Worm (Caenorhabditis elegans) whole organism, L3 larva: ENCODE measurements around the gene fbxb-57.

Source experiments
- R02D3.7 ChIP-seq: fragments of 150-350 bp; optimal IDR thresholded peaks from 2 replicates; lab custom pipeline; 2014; ENCODE audit warnings: missing biosample characterization, missing genetic modification characterization
- ZK546.5 ChIP-seq: sonication (generic microtip); optimal IDR thresholded peaks from 2 replicates; lab custom pipeline; 2017; ENCODE audit warnings: missing biosample characterization, missing genetic modification characterization
- aly-2 ChIP-seq: fragments of 150-350 bp; optimal IDR thresholded peaks from 2 replicates; lab custom pipeline; 2014; ENCODE audit warnings: missing biosample characterization, missing genetic modification characterization
- ceh-16 ChIP-seq: sonication (generic microtip); optimal IDR thresholded peaks from 2 replicates; lab custom pipeline; 2017; ENCODE audit warnings: missing biosample characterization, missing genetic modification characterization
- ceh-28 ChIP-seq: fragments of 150-350 bp; optimal IDR thresholded peaks from 2 replicates; lab custom pipeline; 2014; ENCODE audit warnings: missing biosample characterization, missing genetic modification reagents, missing genetic modification characterization
- ceh-9 ChIP-seq: sonication (generic microtip); optimal IDR thresholded peaks from 2 replicates; lab custom pipeline; 2018; ENCODE audit warnings: missing biosample characterization, missing genetic modification characterization
- daf-12 ChIP-seq: fragments of 150-350 bp; optimal IDR thresholded peaks from 2 replicates; lab custom pipeline; 2014; ENCODE audit warnings: missing biosample characterization, missing genetic modification reagents, missing genetic modification characterization
- egl-27 ChIP-seq: sonication (generic microtip); optimal IDR thresholded peaks from 4 replicates; lab custom pipeline; 2017; ENCODE audit warnings: missing biosample characterization, missing genetic modification reagents, missing genetic modification characterization
- elt-1 ChIP-seq: fragments of 150-350 bp; optimal IDR thresholded peaks from 2 replicates; lab custom pipeline; 2014; ENCODE audit warnings: missing biosample characterization, missing genetic modification characterization
- elt-2 ChIP-seq: sonication (generic microtip); optimal IDR thresholded peaks from 2 replicates; lab custom pipeline; 2016; ENCODE audit warnings: missing genetic modification reagents, mild to moderate bottlenecking, missing genetic modification characterization, missing compliant biosample characterization
- elt-3 ChIP-seq, 3 experiments: fragments of 150-350 bp in 1 of 3; sonication (generic microtip) in 2 of 3; optimal IDR thresholded peaks; 2 replicates in 2 of 3; 4 replicates in 1 of 3; lab custom pipeline; 2014 to 2017; ENCODE audit warnings: missing biosample characterization in 3 of 3, missing genetic modification characterization in 3 of 3
- eor-1 ChIP-seq, 2 experiments: fragments of 150-350 bp; optimal IDR thresholded peaks; 2 replicates each; lab custom pipeline; 2014 to 2018; ENCODE audit warnings: missing biosample characterization in 2 of 2, missing genetic modification characterization in 2 of 2
- fkh-10 ChIP-seq: sonication (generic microtip); optimal IDR thresholded peaks from 2 replicates; lab custom pipeline; 2017; ENCODE audit warnings: missing biosample characterization, missing genetic modification reagents, missing genetic modification characterization
- fos-1 ChIP-seq: fragments of 150-350 bp; optimal IDR thresholded peaks from 2 replicates; lab custom pipeline; 2014; ENCODE audit warnings: missing biosample characterization, missing genetic modification characterization
- jun-1 ChIP-seq: fragments of 150-350 bp; optimal IDR thresholded peaks from 2 replicates; lab custom pipeline; 2014; ENCODE audit warnings: missing biosample characterization, missing genetic modification reagents, missing genetic modification characterization
- lin-15B ChIP-seq: fragments of 150-350 bp; optimal IDR thresholded peaks from 2 replicates; lab custom pipeline; 2014; ENCODE audit warnings: missing biosample characterization, missing genetic modification characterization
- mdl-1 ChIP-seq: fragments of 150-350 bp; optimal IDR thresholded peaks from 2 replicates; lab custom pipeline; 2014; ENCODE audit warnings: missing biosample characterization, missing genetic modification characterization
- nhr-11 ChIP-seq: fragments of 150-350 bp; optimal IDR thresholded peaks from 2 replicates; lab custom pipeline; 2014; ENCODE audit warnings: missing biosample characterization, missing genetic modification characterization
- nhr-12 ChIP-seq: fragments of 150-350 bp; optimal IDR thresholded peaks from 2 replicates; lab custom pipeline; 2014; ENCODE audit warnings: missing biosample characterization, missing genetic modification characterization
- nhr-23 ChIP-seq: fragments of 150-350 bp; optimal IDR thresholded peaks from 2 replicates; lab custom pipeline; 2014; ENCODE audit warnings: missing biosample characterization, missing genetic modification reagents, missing genetic modification characterization
- nhr-237 ChIP-seq: fragments of 150-350 bp; optimal IDR thresholded peaks from 2 replicates; lab custom pipeline; 2014; ENCODE audit warnings: missing biosample characterization, missing genetic modification characterization
- nhr-25 ChIP-seq: sonication (generic microtip); optimal IDR thresholded peaks from 2 replicates; lab custom pipeline; 2017; ENCODE audit warnings: missing biosample characterization, missing genetic modification characterization
- nhr-28 ChIP-seq: fragments of 150-350 bp; optimal IDR thresholded peaks from 2 replicates; lab custom pipeline; 2014; ENCODE audit warnings: missing biosample characterization, missing genetic modification characterization
- nhr-43 ChIP-seq: sonication (generic microtip); optimal IDR thresholded peaks from 2 replicates; lab custom pipeline; 2016; ENCODE audit warnings: mild to moderate bottlenecking, missing genetic modification characterization, missing compliant biosample characterization; ENCODE audit not compliant: poor library complexity, severe bottlenecking
- nhr-67 ChIP-seq: fragments of 150-350 bp; optimal IDR thresholded peaks from 2 replicates; lab custom pipeline; 2014; ENCODE audit warnings: missing biosample characterization, missing genetic modification characterization
- nhr-76 ChIP-seq: fragments of 150-350 bp; sonication (generic microtip); optimal IDR thresholded peaks from 5 replicates; lab custom pipeline; 2014; ENCODE audit warnings: missing biosample characterization, missing genetic modification characterization
- nhr-77 ChIP-seq: fragments of 150-350 bp; optimal IDR thresholded peaks from 2 replicates; lab custom pipeline; 2014; ENCODE audit warnings: missing biosample characterization, missing genetic modification characterization
- pha-4 ChIP-seq: fragments of 150-350 bp; optimal IDR thresholded peaks from 2 replicates; lab custom pipeline; 2014; ENCODE audit warnings: missing biosample characterization, missing genetic modification reagents, missing genetic modification characterization
- pqm-1 ChIP-seq: fragments of 150-350 bp; optimal IDR thresholded peaks from 2 replicates; lab custom pipeline; 2017; ENCODE audit warnings: missing biosample characterization, missing genetic modification characterization, inconsistent platforms
- sea-2 ChIP-seq: fragments of 150-350 bp; sonication (generic microtip); optimal IDR thresholded peaks from 4 replicates; lab custom pipeline; 2014; ENCODE audit warnings: missing biosample characterization, missing genetic modification reagents, missing genetic modification characterization
- skn-1 ChIP-seq: fragments of 150-350 bp; optimal IDR thresholded peaks from 2 replicates; lab custom pipeline; 2014; ENCODE audit warnings: missing biosample characterization, missing genetic modification characterization
- tbx-2 ChIP-seq: sonication (generic microtip); optimal IDR thresholded peaks from 2 replicates; lab custom pipeline; 2016; ENCODE audit warnings: mild to moderate bottlenecking, missing genetic modification characterization, missing compliant biosample characterization
- unc-39 ChIP-seq: sonication (generic microtip); optimal IDR thresholded peaks from 4 replicates; lab custom pipeline; 2017; ENCODE audit warnings: missing biosample characterization, missing genetic modification characterization
- unc-62 ChIP-seq: fragments of 150-350 bp; sonication (generic microtip); optimal IDR thresholded peaks from 4 replicates; lab custom pipeline; 2014; ENCODE audit warnings: missing biosample characterization, missing genetic modification reagents, missing genetic modification characterization
- zag-1 ChIP-seq: fragments of 150-350 bp; optimal IDR thresholded peaks from 2 replicates; lab custom pipeline; 2014; ENCODE audit warnings: missing biosample characterization, missing genetic modification characterization
- ztf-11 ChIP-seq: fragments of 150-350 bp; optimal IDR thresholded peaks from 2 replicates; lab custom pipeline; 2014; ENCODE audit warnings: missing biosample characterization, missing genetic modification characterization
- ztf-4 ChIP-seq: fragments of 150-350 bp; optimal IDR thresholded peaks from 2 replicates; lab custom pipeline; 2014; ENCODE audit warnings: missing biosample characterization, missing genetic modification characterization

Gene fbxb-57

DNA sequence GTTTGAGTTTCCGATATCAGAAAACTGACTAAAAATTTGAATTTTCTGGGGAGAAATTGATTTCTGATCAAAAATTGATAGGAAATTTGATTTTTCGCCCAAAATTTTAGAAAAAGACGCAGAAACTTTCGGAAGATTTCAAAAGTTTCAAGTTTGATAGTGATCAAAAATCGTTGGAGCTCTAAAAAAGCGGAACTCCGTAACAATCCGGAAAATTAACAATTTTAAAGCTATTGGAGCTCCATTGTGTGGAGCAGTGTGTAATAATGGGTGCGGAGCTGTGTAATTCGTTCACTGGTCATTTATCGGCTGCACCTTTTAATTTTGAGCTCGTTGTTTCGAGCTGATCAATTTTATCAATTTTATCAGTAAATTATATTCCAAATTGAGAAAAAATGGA is 35.0 kb upstream of the fbxb-57 start, which contains the start of gene F21D9.4:
Gene F21D9.4 (plus strand): TSS at position 301 of the 400 bp plus-strand sequence.
- no peak for TF ChIP-seq ZK546.5 (tag; lab: Kevin White, UChicago)
- TF ChIP-seq nhr-11, result no peak
- TF ChIP-seq nhr-43, result no peak
- TF ChIP-seq nhr-77, result no peak
- no peak for TF ChIP-seq lin-15B (tag; lab: Kevin White, UChicago)
- TF ChIP-seq unc-39 (tag; lab: Kevin White, UChicago), result no peak
- TF ChIP-seq unc-62 (GFP tag; lab: Kevin White, UChicago), result no peak
- no peak for TF ChIP-seq nhr-237 (tag; lab: Kevin White, UChicago)
- no peak for TF ChIP-seq ceh-16
- TF ChIP-seq fkh-10 (GFP tag; lab: Kevin White, UChicago), result no peak
- no peak for TF ChIP-seq ceh-9 (tag; lab: Kevin White, UChicago)
- no peak for TF ChIP-seq nhr-28 (tag; lab: Kevin White, UChicago)
- no peak for TF ChIP-seq aly-2
- TF ChIP-seq pqm-1 (tag; lab: Kevin White, UChicago), result no peak
- no peak for TF ChIP-seq nhr-23 (tag; lab: Kevin White, UChicago)

DNA sequence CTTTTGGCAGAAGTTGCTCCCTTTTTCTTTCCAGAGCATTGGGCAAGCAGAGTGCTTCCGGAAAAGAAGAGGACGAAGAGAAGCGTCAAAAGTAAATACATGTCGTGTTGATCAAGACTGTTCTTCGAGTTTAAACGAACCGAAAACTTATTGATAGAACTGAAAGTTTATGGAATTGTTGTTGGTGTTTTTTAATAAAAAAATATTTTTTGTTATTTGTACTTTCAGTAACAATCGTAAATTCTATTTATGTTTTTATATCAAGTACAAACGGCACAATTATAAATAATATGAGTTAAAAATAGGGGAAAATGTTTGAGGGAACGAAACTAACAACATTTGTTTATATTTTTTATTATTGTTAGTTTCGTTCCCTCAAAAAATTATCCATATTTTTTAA is 30.9 kb upstream of the fbxb-57 start, which contains the start of gene F21D9.3:
Gene F21D9.3 (minus strand): TSS at position 101 of the 400 bp plus-strand sequence.
- no peak for TF ChIP-seq ztf-11 (tag; lab: Kevin White, UChicago)
- no peak for TF ChIP-seq pha-4 (tag; lab: Kevin White, UChicago)
- TF ChIP-seq nhr-12 (tag; lab: Kevin White, UChicago), result no peak
- no peak for TF ChIP-seq pqm-1 (tag; lab: Kevin White, UChicago)
- no peak for TF ChIP-seq fos-1
- no peak for TF ChIP-seq nhr-23 (tag; lab: Kevin White, UChicago)
- no peak for TF ChIP-seq tbx-2 (tag; lab: Kevin White, UChicago)
- no peak for TF ChIP-seq eor-1 (tag; optimal IDR thresholded peaks at IDR 0.05; lab: Kevin White, UChicago)
- TF ChIP-seq fkh-10 (GFP tag; lab: Kevin White, UChicago), result no peak
- no peak for TF ChIP-seq nhr-67 (tag; lab: Kevin White, UChicago)
- no peak for TF ChIP-seq elt-3 (tag; optimal IDR thresholded peaks at IDR 0.05; lab: Kevin White, UChicago)
- no peak for TF ChIP-seq unc-62 (GFP tag; lab: Kevin White, UChicago)
- no peak for TF ChIP-seq nhr-25 (tag; lab: Kevin White, UChicago)
- TF ChIP-seq egl-27, result no peak
- TF ChIP-seq jun-1 (tag; lab: Kevin White, UChicago), result no peak

DNA sequence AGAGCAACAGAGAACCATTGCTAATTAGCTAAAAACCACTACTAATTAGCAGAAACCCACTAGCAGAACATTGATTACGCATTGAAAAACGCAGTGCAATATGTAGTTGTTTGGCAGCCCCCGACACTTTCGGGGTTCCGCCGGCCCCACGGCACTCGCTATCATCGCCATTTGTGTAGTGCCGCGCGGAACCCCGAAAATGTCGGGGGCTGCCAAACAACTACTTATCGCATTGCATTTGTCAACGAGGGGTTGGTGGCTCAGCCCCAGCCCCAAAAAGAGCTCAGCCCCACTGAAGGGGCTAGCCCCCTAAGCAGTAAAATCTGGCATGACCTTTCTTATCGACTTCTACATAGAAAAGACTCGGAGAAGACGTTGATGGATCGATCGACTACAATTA is 29.2 kb upstream of the fbxb-57 start:
- TF ChIP-seq pha-4 (tag; lab: Kevin White, UChicago), result no peak

DNA sequence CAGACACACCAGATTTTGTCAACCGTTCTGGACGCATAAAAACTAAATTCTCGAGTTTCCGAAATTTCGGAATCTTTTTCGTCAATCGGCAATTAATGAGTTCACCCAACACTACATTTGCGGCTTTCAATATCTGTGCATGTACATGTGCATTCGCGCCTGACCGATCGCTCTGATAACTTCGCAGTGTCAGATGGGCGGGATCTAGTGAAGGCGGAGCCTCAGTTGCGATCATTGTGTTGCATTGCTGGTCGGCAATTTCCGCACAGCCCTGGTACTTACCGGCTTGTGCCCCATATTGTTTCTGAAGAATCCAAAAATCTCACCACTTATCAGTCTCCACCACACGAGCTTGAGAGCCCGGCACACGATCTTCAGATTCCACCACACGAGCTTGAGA is 27.9 kb upstream of the fbxb-57 start:
- TF ChIP-seq R02D3.7 (tag; lab: Kevin White, UChicago) (no peak), nhr-11 (no peak), elt-3 (tag; optimal IDR thresholded peaks at IDR 0.05; lab: Kevin White, UChicago) (no peak), daf-12 (tag; lab: Kevin White, UChicago) (no peak), elt-2 (tag; lab: Kevin White, UChicago) (no peak), elt-1 (no peak), ceh-9 (tag; lab: Kevin White, UChicago) (no peak), ceh-16 (no peak), nhr-77 (no peak), tbx-2 (tag; lab: Kevin White, UChicago) (no peak)

DNA sequence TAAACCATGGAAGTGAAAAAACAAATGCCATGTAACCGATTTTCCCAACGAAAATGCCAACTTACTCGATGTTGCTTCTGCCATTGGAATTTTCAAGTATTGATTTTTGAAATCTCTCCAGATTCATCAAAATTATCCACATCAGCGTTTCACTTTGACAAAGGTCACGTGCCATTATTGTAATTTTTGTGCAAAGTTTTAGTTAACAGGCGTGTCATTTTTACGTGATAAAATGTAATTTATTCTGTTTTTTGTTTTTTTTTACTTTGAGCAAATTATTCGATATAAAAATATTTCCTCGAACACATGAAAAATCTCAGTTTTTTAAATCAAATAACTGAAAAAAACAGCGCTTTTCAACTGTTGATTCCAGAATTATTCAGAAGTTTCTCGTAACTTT is 26.2 kb upstream of the fbxb-57 start, which contains the start of gene F21D9.2:
Gene F21D9.2 (minus strand): TSS at position 101 of the 400 bp plus-strand sequence.
- no peak for TF ChIP-seq skn-1 (tag; lab: Kevin White, UChicago)
- no peak for TF ChIP-seq sea-2 (GFP tag; lab: Kevin White, UChicago)
- TF ChIP-seq ceh-9 (tag; lab: Kevin White, UChicago), result no peak
- no peak for TF ChIP-seq mdl-1 (tag; lab: Kevin White, UChicago)
- TF ChIP-seq zag-1 (tag; lab: Kevin White, UChicago), result no peak
- TF ChIP-seq nhr-25 (tag; lab: Kevin White, UChicago), result no peak
- no peak for TF ChIP-seq nhr-76 (tag; lab: Kevin White, UChicago)
- TF ChIP-seq nhr-67 (tag; lab: Kevin White, UChicago), result no peak
- TF ChIP-seq ceh-28 (tag; lab: Kevin White, UChicago), result no peak
- TF ChIP-seq nhr-28 (tag; lab: Kevin White, UChicago), result no peak
- no peak for TF ChIP-seq daf-12 (tag; lab: Kevin White, UChicago)
- TF ChIP-seq jun-1 (tag; lab: Kevin White, UChicago), result no peak
- no peak for TF ChIP-seq ztf-4 (tag; lab: Kevin White, UChicago)
- TF ChIP-seq elt-3 (tag; optimal IDR thresholded peaks at IDR 0.05; lab: Kevin White, UChicago), result no peak
- TF ChIP-seq nhr-77, result no peak
- TF ChIP-seq nhr-43, result no peak
- no peak for TF ChIP-seq ztf-11 (tag; lab: Kevin White, UChicago)
- no peak for TF ChIP-seq R02D3.7 (tag; lab: Kevin White, UChicago)
- TF ChIP-seq aly-2, result no peak
